Fruit fly (Drosophila melanogaster) whole organism, wandering third instar larva: ENCODE data around the gene CG6693.

Experiments
- Abd-B ChIP-seq: fragments of >200 bp; optimal IDR thresholded peaks from 2 replicates; lab custom pipeline; 2017; ENCODE audit warnings: missing biosample characterization, missing genetic modification characterization
- Hnf4 ChIP-seq: fragments of 200-800 bp; sonication (Bioruptor generic); optimal IDR thresholded peaks from 2 replicates; lab custom pipeline; 2016; ENCODE audit warnings: missing biosample characterization, mild to moderate bottlenecking, missing genetic modification characterization
- Hr78 ChIP-seq: fragments of >200 bp; optimal IDR thresholded peaks from 2 replicates; lab custom pipeline; 2017; ENCODE audit warnings: missing biosample characterization, missing genetic modification characterization
- Jra ChIP-seq: sonication (Bioruptor generic); optimal IDR thresholded peaks from 2 replicates; lab custom pipeline; 2016; ENCODE audit warnings: missing biosample characterization, missing genetic modification characterization
- Myc ChIP-seq: fragments of >200 bp; optimal IDR thresholded peaks from 2 replicates; lab custom pipeline; 2017
- N ChIP-seq: fragments of >200 bp; optimal IDR thresholded peaks from 2 replicates; lab custom pipeline; 2018; ENCODE audit warnings: missing biosample characterization, missing external identifiers, missing genetic modification characterization
- br ChIP-seq: fragments of 200-800 bp; sonication (Bioruptor generic); optimal IDR thresholded peaks from 2 replicates; lab custom pipeline; 2016; ENCODE audit warnings: missing biosample characterization, missing genetic modification characterization
- fru ChIP-seq: fragments of 200-800 bp; sonication (Bioruptor generic); optimal IDR thresholded peaks from 3 replicates; lab custom pipeline; 2016; ENCODE audit warnings: missing biosample characterization, mild to moderate bottlenecking, missing genetic modification characterization
- pan ChIP-seq: fragments of >200 bp; optimal IDR thresholded peaks from 2 replicates; lab custom pipeline; 2017
- rgr ChIP-seq: fragments of 200-800 bp; sonication (Bioruptor generic); optimal IDR thresholded peaks from 3 replicates; lab custom pipeline; 2016; ENCODE audit warnings: missing biosample characterization, mild to moderate bottlenecking, missing genetic modification characterization

- TF ChIP-seq rgr, result peak; percentile 37
- TF ChIP-seq N (GFP tag; lab: Kevin White, UChicago), result no peak
- peak; percentile 40 for TF ChIP-seq Jra (GFP tag; lab: Kevin White, UChicago)
- TF ChIP-seq Hnf4 (GFP tag; lab: Kevin White, UChicago), result no peak
- TF ChIP-seq fru (GFP tag; lab: Kevin White, UChicago), result peak; percentile 49
- no peak for TF ChIP-seq Abd-B (GFP tag; lab: Kevin White, UChicago)
- TF ChIP-seq br (GFP tag; lab: Kevin White, UChicago), result no peak
- TF ChIP-seq Hr78 (GFP tag; lab: Kevin White, UChicago), result no peak
- no peak for TF ChIP-seq pan
- peak; percentile 73 for TF ChIP-seq Myc (lab: Kevin White, UChicago)
Measured at dm6 chr3R:11243951-11244660, 22.7 kb upstream of the CG6693 start, which contains the start of the genes CG17734 and CG5214.
